Fruit fly (Drosophila melanogaster) whole organism, embryonic: ENCODE measurements around the gene GNBP2.

Experiments used
- BEAF-32 ChIP-seq: fragments of 200-800 bp; sonication (Bioruptor generic); optimal IDR thresholded peaks from 3 replicates; lab custom pipeline; 2017; ENCODE audit warnings: missing biosample characterization, missing genetic modification characterization, mild to moderate bottlenecking, moderate library complexity, missing genetic modification reagents
- CG10147 ChIP-seq: fragments of 200-800 bp; sonication (Bioruptor generic); optimal IDR thresholded peaks from 2 replicates; lab custom pipeline; 2019; ENCODE audit warnings: missing biosample characterization, mild to moderate bottlenecking, missing genetic modification characterization, moderate library complexity
- CG10366 ChIP-seq: fragments of 200-800 bp; sonication (Bioruptor generic); IDR thresholded peaks from 2 replicates; pipeline ENCODE4 v1.3.6; 2022; ENCODE audit warnings: missing biosample characterization, missing genetic modification characterization
- CG12299 ChIP-seq: fragments of 200-800 bp; sonication (Bioruptor generic); optimal IDR thresholded peaks from 2 replicates; lab custom pipeline; 2018; ENCODE audit warnings: missing biosample characterization, mild to moderate bottlenecking, missing genetic modification characterization
- CG12391 ChIP-seq: fragments of 200-800 bp; sonication (Bioruptor generic); optimal IDR thresholded peaks from 3 replicates; lab custom pipeline; 2018; ENCODE audit warnings: missing biosample characterization, mild to moderate bottlenecking, missing genetic modification characterization, moderate library complexity
- CG1602 ChIP-seq: fragments of 200-800 bp; sonication (Bioruptor generic); optimal IDR thresholded peaks from 3 replicates; lab custom pipeline; 2016; ENCODE audit warnings: missing biosample characterization, missing genetic modification characterization
- CG17802 ChIP-seq: fragments of 200-800 bp; sonication (Bioruptor generic); optimal IDR thresholded peaks from 2 replicates; lab custom pipeline; 2018; ENCODE audit warnings: missing biosample characterization, mild to moderate bottlenecking, missing genetic modification characterization, moderate library complexity
- CG18262 ChIP-seq: fragments of 200-800 bp; optimal IDR thresholded peaks from 3 replicates; lab custom pipeline; 2019; ENCODE audit warnings: missing biosample characterization, mild to moderate bottlenecking, missing genetic modification characterization, moderate library complexity
- CG18599 ChIP-seq: fragments of 200-800 bp; sonication (Bioruptor generic); optimal IDR thresholded peaks from 3 replicates; lab custom pipeline; 2017; ENCODE audit warnings: missing biosample characterization, missing genetic modification characterization, mild to moderate bottlenecking, moderate library complexity, missing genetic modification reagents
- CG2120 ChIP-seq: fragments of 200-800 bp; sonication (Bioruptor generic); optimal IDR thresholded peaks from 3 replicates; lab custom pipeline; 2016; ENCODE audit warnings: missing biosample characterization, missing genetic modification characterization
- CG2199 ChIP-seq: fragments of 200-800 bp; sonication (Bioruptor generic); IDR thresholded peaks from 3 replicates; pipeline ENCODE4 v1.3.6; 2022; ENCODE audit warnings: missing biosample characterization, missing genetic modification characterization
- CG30020 ChIP-seq: fragments of 200-800 bp; optimal IDR thresholded peaks from 2 replicates; lab custom pipeline; 2019; ENCODE audit warnings: missing biosample characterization, mild to moderate bottlenecking, missing genetic modification characterization, moderate library complexity
- CG30431 ChIP-seq: fragments of 200-800 bp; sonication (Bioruptor generic); optimal IDR thresholded peaks from 2 replicates; lab custom pipeline; 2017; ENCODE audit warnings: missing biosample characterization, missing genetic modification characterization
- CG3407 ChIP-seq: fragments of 200-800 bp; sonication (Bioruptor generic); optimal IDR thresholded peaks from 2 replicates; lab custom pipeline; 2018; ENCODE audit warnings: missing biosample characterization, mild to moderate bottlenecking, missing genetic modification characterization
- CG34224 ChIP-seq: fragments of 200-800 bp; sonication (Bioruptor generic); IDR thresholded peaks from 3 replicates; pipeline ENCODE4 v1.3.6; 2022; ENCODE audit warnings: missing biosample characterization, missing genetic modification characterization; ENCODE audit not compliant: partially characterized antibody
- CG5180 ChIP-seq: fragments of 200-800 bp; sonication (Bioruptor generic); optimal IDR thresholded peaks from 3 replicates; lab custom pipeline; 2017; ENCODE audit warnings: missing biosample characterization, missing genetic modification characterization, mild to moderate bottlenecking, moderate library complexity, missing genetic modification reagents
- CG6175 ChIP-seq: fragments of 200-800 bp; sonication (Bioruptor generic); IDR thresholded peaks from 3 replicates; pipeline ENCODE4 v1.3.6; 2022; ENCODE audit warnings: missing biosample characterization, missing genetic modification characterization
- CG6654 ChIP-seq: fragments of 200-800 bp; sonication (Bioruptor generic); optimal IDR thresholded peaks from 2 replicates; lab custom pipeline; 2017; ENCODE audit warnings: missing biosample characterization, mild to moderate bottlenecking, missing genetic modification characterization
- CG6689 ChIP-seq: fragments of 200-800 bp; sonication (Bioruptor generic); IDR thresholded peaks from 2 replicates; pipeline ENCODE4 v1.3.6; 2022; ENCODE audit warnings: missing biosample characterization, missing genetic modification characterization
- CG7372 ChIP-seq: fragments of 200-800 bp; sonication (Bioruptor generic); IDR thresholded peaks from 2 replicates; pipeline ENCODE4 v1.3.6; 2022; ENCODE audit warnings: missing biosample characterization, missing genetic modification characterization
- CG9932 ChIP-seq: fragments of 200-800 bp; sonication (Bioruptor generic); IDR thresholded peaks from 2 replicates; pipeline ENCODE4 v1.3.6; 2022; ENCODE audit warnings: missing biosample characterization, missing genetic modification characterization
- D ChIP-seq, 2 experiments: fragments of 200-800 bp in 1 of 2; fragments of >200 bp in 1 of 2; sonication (Bioruptor generic) in 1 of 2; optimal IDR thresholded peaks; 2 replicates in 1 of 2; 3 replicates in 1 of 2; lab custom pipeline; 2017; ENCODE audit warnings: mild to moderate bottlenecking in 1 of 2, missing biosample characterization in 1 of 2, missing genetic modification characterization in 1 of 2, missing genetic modification reagents in 1 of 2
- Dbx ChIP-seq: fragments of 200-800 bp; sonication (Bioruptor generic); IDR thresholded peaks from 3 replicates; pipeline ENCODE4 v1.3.6; 2022; ENCODE audit warnings: missing biosample characterization, missing genetic modification characterization
- Dfd ChIP-seq, 2 experiments: fragments of >200 bp; optimal IDR thresholded peaks; 2 replicates each; lab custom pipeline; 2017; ENCODE audit warnings: missing biosample characterization in 2 of 2, missing genetic modification characterization in 2 of 2
- Dp ChIP-seq: fragments of 200-800 bp; sonication (Bioruptor generic); optimal IDR thresholded peaks from 2 replicates; lab custom pipeline; 2018; ENCODE audit warnings: missing biosample characterization, mild to moderate bottlenecking, missing genetic modification characterization, moderate library complexity
- Drgx ChIP-seq: fragments of 200-800 bp; sonication (Bioruptor generic); IDR thresholded peaks from 2 replicates; pipeline ENCODE4 v1.3.6; 2022; ENCODE audit warnings: missing biosample characterization, missing genetic modification characterization
- Fer1 ChIP-seq: fragments of 200-800 bp; sonication (Bioruptor generic); optimal IDR thresholded peaks from 2 replicates; lab custom pipeline; 2017; ENCODE audit warnings: missing biosample characterization, mild to moderate bottlenecking, missing genetic modification characterization
- Gug ChIP-seq: fragments of 200-800 bp; sonication (Bioruptor generic); IDR thresholded peaks from 4 replicates; pipeline ENCODE4 v1.3.6; 2022; ENCODE audit warnings: missing biosample characterization, missing genetic modification characterization
- Lhr ChIP-seq: fragments of 200-800 bp; sonication (Bioruptor generic); optimal IDR thresholded peaks from 3 replicates; lab custom pipeline; 2017; ENCODE audit warnings: mild to moderate bottlenecking, missing biosample characterization, missing genetic modification reagents, missing genetic modification characterization
- Max ChIP-seq: fragments of 200-800 bp; sonication (Bioruptor generic); optimal IDR thresholded peaks from 2 replicates; lab custom pipeline; 2016; ENCODE audit warnings: missing biosample characterization, mild to moderate bottlenecking, missing genetic modification characterization
- Myb ChIP-seq: fragments of 200-800 bp; sonication (Bioruptor generic); optimal IDR thresholded peaks from 2 replicates; lab custom pipeline; 2016; ENCODE audit warnings: missing biosample characterization, missing genetic modification characterization
- NC2β ChIP-seq: fragments of 200-800 bp; sonication (Bioruptor generic); optimal IDR thresholded peaks from 2 replicates; lab custom pipeline; 2016; ENCODE audit warnings: missing biosample characterization, missing genetic modification characterization
- Six4 ChIP-seq: fragments of 200-800 bp; sonication (Bioruptor generic); optimal IDR thresholded peaks from 2 replicates; lab custom pipeline; 2016; ENCODE audit warnings: missing biosample characterization, missing genetic modification characterization
- Stat92E ChIP-seq, 3 experiments: fragments of >200 bp in 2 of 3; fragments of 200-800 bp in 1 of 3; sonication (Bioruptor generic) in 1 of 3; optimal IDR thresholded peaks; 2 replicates each; lab custom pipeline; 2017 to 2019; ENCODE audit warnings: missing biosample characterization in 3 of 3, missing genetic modification characterization in 3 of 3, mild to moderate bottlenecking in 1 of 3, moderate library complexity in 1 of 3
- ap ChIP-seq: fragments of 200-800 bp; sonication (Bioruptor generic); IDR thresholded peaks from 2 replicates; pipeline ENCODE4 v1.3.6; 2022; ENCODE audit warnings: missing biosample characterization, missing genetic modification characterization
- bab2 ChIP-seq: fragments of 200-800 bp; sonication (Bioruptor generic); optimal IDR thresholded peaks from 2 replicates; lab custom pipeline; 2016; ENCODE audit warnings: missing biosample characterization, missing genetic modification characterization
- dati ChIP-seq: fragments of 200-800 bp; sonication (Bioruptor generic); IDR thresholded peaks from 2 replicates; pipeline ENCODE4 v1.3.6; 2022; ENCODE audit warnings: missing biosample characterization, missing genetic modification characterization
- grn ChIP-seq: fragments of 200-800 bp; sonication (Bioruptor generic); optimal IDR thresholded peaks from 3 replicates; lab custom pipeline; 2017; ENCODE audit warnings: missing biosample characterization, missing genetic modification characterization
- ham ChIP-seq: fragments of 200-800 bp; sonication (Bioruptor generic); IDR thresholded peaks from 2 replicates; pipeline ENCODE4 v1.3.6; 2022; ENCODE audit warnings: missing biosample characterization, missing genetic modification characterization
- hbn ChIP-seq: fragments of 200-800 bp; sonication (Bioruptor generic); IDR thresholded peaks from 2 replicates; pipeline ENCODE4 v1.3.6; 2022; ENCODE audit warnings: missing biosample characterization, missing genetic modification characterization; ENCODE audit not compliant: partially characterized antibody
- her ChIP-seq: fragments of 200-800 bp; sonication (Bioruptor generic); optimal IDR thresholded peaks from 2 replicates; lab custom pipeline; 2016; ENCODE audit warnings: missing biosample characterization, missing genetic modification characterization
- hth ChIP-seq: fragments of >200 bp; optimal IDR thresholded peaks from 2 replicates; lab custom pipeline; 2017; ENCODE audit warnings: inconsistent platforms
- jigr1 ChIP-seq: fragments of 200-800 bp; sonication (Bioruptor generic); IDR thresholded peaks from 3 replicates; pipeline ENCODE4 v1.3.6; 2022; ENCODE audit warnings: missing biosample characterization, missing genetic modification characterization
- lab ChIP-seq: fragments of 200-800 bp; sonication (Bioruptor generic); optimal IDR thresholded peaks from 3 replicates; lab custom pipeline; 2017; ENCODE audit warnings: missing biosample characterization, missing genetic modification characterization, mild to moderate bottlenecking, moderate library complexity, missing genetic modification reagents
- lola ChIP-seq, 3 experiments: fragments of >200 bp in 2 of 3; fragments of 200-800 bp in 1 of 3; sonication (Bioruptor generic) in 1 of 3; optimal IDR thresholded peaks; 2 replicates each; lab custom pipeline; 2017 to 2019; ENCODE audit warnings: missing biosample characterization in 3 of 3, missing genetic modification characterization in 3 of 3, mild to moderate bottlenecking in 1 of 3, moderate library complexity in 1 of 3
- maf-S ChIP-seq: fragments of 200-800 bp; sonication (Bioruptor generic); optimal IDR thresholded peaks from 2 replicates; lab custom pipeline; 2016; ENCODE audit warnings: missing biosample characterization, missing genetic modification characterization
- sd ChIP-seq: fragments of 200-800 bp; sonication (Bioruptor generic); optimal IDR thresholded peaks from 3 replicates; lab custom pipeline; 2018; ENCODE audit warnings: missing biosample characterization, mild to moderate bottlenecking, missing genetic modification characterization, moderate library complexity
- stc ChIP-seq: fragments of 200-800 bp; sonication (Bioruptor generic); IDR thresholded peaks from 2 replicates; pipeline ENCODE4 v1.3.6; 2022; ENCODE audit warnings: missing biosample characterization, missing genetic modification characterization
- tap ChIP-seq: fragments of 200-800 bp; optimal IDR thresholded peaks from 3 replicates; lab custom pipeline; 2019; ENCODE audit warnings: missing biosample characterization, mild to moderate bottlenecking, missing genetic modification characterization, moderate library complexity

Gene GNBP2

dm6 chr3L:18681550-18682217 lies 6.5 kb upstream of the GNBP2 start, which contains the start of the genes Sgf11 and CG32202 (continued):
- no peak for TF ChIP-seq CG6654 (GFP tag; lab: Kevin White, UChicago)
- no peak for TF ChIP-seq CG30431
- peak; percentile 70 for TF ChIP-seq CG1602 (GFP tag; lab: Kevin White, UChicago)
- peak; percentile 70 for TF ChIP-seq CG18262 (tag; lab: Kevin White, UChicago)
- TF ChIP-seq CG3407 (GFP tag; lab: Kevin White, UChicago) = peak; percentile 54
- TF ChIP-seq CG12299 = peak; percentile 58
- TF ChIP-seq Lhr (GFP tag; lab: Kevin White, UChicago) = peak; percentile 51
- peak; percentile 25 for TF ChIP-seq Fer1 (GFP tag; lab: Kevin White, UChicago)
- peak; percentile 6 for TF ChIP-seq Six4 (GFP tag; lab: Kevin White, UChicago)
- TF ChIP-seq lola (GFP tag; optimal IDR thresholded peaks at IDR 0.05; lab: Kevin White, UChicago) = peak in 1 of 3 experiments; percentile 78
- no peak for TF ChIP-seq grn (GFP tag; lab: Kevin White, UChicago)
- no peak for TF ChIP-seq stc
- TF ChIP-seq CG6175 (GFP tag; lab: Robert Waterston, UW) = no peak
- TF ChIP-seq NC2β = peak; percentile 11
- no peak for TF ChIP-seq Dbx
- TF ChIP-seq CG5180 = no peak
- TF ChIP-seq CG9932 (GFP tag; lab: Robert Waterston, UW) = peak; percentile 56
- no peak for TF ChIP-seq hth (lab: Kevin White, UChicago)
- peak; percentile 21 for TF ChIP-seq bab2 (GFP tag; lab: Kevin White, UChicago)
- peak; percentile 7 for TF ChIP-seq Dp
- no peak for TF ChIP-seq D (optimal IDR thresholded peaks at IDR 0.05; lab: Kevin White, UChicago)
- peak; percentile 22 for TF ChIP-seq D (GFP tag; optimal IDR thresholded peaks at IDR 0.05; lab: Kevin White, UChicago)
- TF ChIP-seq ham (GFP tag; lab: Robert Waterston, UW) = no peak
- no peak for TF ChIP-seq CG34224
- peak; percentile 88 for TF ChIP-seq CG12391 (tag; lab: Kevin White, UChicago)
- TF ChIP-seq CG18599 (GFP tag; lab: Kevin White, UChicago) = peak; percentile 56
- TF ChIP-seq Drgx (GFP tag; lab: Robert Waterston, UW) = no peak
- no peak for TF ChIP-seq lab
- peak; percentile 59 for TF ChIP-seq CG10147 (GFP tag; lab: Kevin White, UChicago)
- TF ChIP-seq Stat92E (GFP tag; optimal IDR thresholded peaks at IDR 0.05; lab: Kevin White, UChicago) = no peak
- peak; percentile 46; the same call in 1 of the 3 replicates for TF ChIP-seq jigr1 (GFP tag; lab: Robert Waterston, UW)
- no peak for TF ChIP-seq Max
- TF ChIP-seq CG2199 (GFP tag; lab: Robert Waterston, UW) = 0 out of 3 replicates have a peak, but pooled peaks have one; percentile 31
- TF ChIP-seq CG17802 (tag; lab: Kevin White, UChicago) = no peak
- TF ChIP-seq Gug (GFP tag; lab: Robert Waterston, UW) = peak; percentile 7; the same call in 1 of the 4 replicates
- TF ChIP-seq hbn (GFP tag; lab: Robert Waterston, UW) = no peak
- TF ChIP-seq tap (tag; lab: Kevin White, UChicago) = no peak
- TF ChIP-seq CG2120 (GFP tag; lab: Kevin White, UChicago) = peak; percentile 63
- TF ChIP-seq dati (GFP tag; lab: Robert Waterston, UW) = no peak
- TF ChIP-seq CG10366 (GFP tag; lab: Robert Waterston, UW) = peak; percentile 45; the same call in 1 of the 2 replicates
- TF ChIP-seq her (GFP tag; lab: Kevin White, UChicago) = no peak
- peak; percentile 73 for TF ChIP-seq CG30020
- no peak for TF ChIP-seq Dfd (GFP tag; optimal IDR thresholded peaks at IDR 0.05; lab: Kevin White, UChicago)
- no peak for TF ChIP-seq maf-S (GFP tag; lab: Kevin White, UChicago)
- TF ChIP-seq BEAF-32 (GFP tag; lab: Kevin White, UChicago) = peak; percentile 34
- peak; percentile 53; the same call in 1 of the 2 replicates for TF ChIP-seq CG6689 (GFP tag; lab: Robert Waterston, UW)
- TF ChIP-seq ap = no peak
- TF ChIP-seq sd (tag; lab: Kevin White, UChicago) = no peak
- peak; percentile 24 for TF ChIP-seq Myb (GFP tag; lab: Kevin White, UChicago)
- peak; percentile 42; the same call in 1 of the 2 replicates for TF ChIP-seq CG7372 (GFP tag; lab: Robert Waterston, UW)
